Fruit fly (Drosophila melanogaster) Kc167 (cell line): ENCODE results near the gene Prosbeta3.

ENCODE experiments used
- Myc ChIP-seq: fragments of >200 bp; optimal IDR thresholded peaks from 2 replicates; lab custom pipeline; 2017; ENCODE audit warnings: missing external identifiers
- Sin3A ChIP-seq: fragments of >200 bp; optimal IDR thresholded peaks from 2 replicates; lab custom pipeline; 2018; ENCODE audit warnings: missing external identifiers
- h ChIP-seq: fragments of >200 bp; optimal IDR thresholded peaks from 3 replicates; lab custom pipeline; 2018; ENCODE audit warnings: missing external identifiers
- insv ChIP-seq: fragments of >200 bp; optimal IDR thresholded peaks from 3 replicates; lab custom pipeline; 2018; ENCODE audit warnings: missing external identifiers
- psq ChIP-seq: fragments of >200 bp; optimal IDR thresholded peaks from 2 replicates; lab custom pipeline; 2017; ENCODE audit warnings: missing external identifiers
- ttk ChIP-seq: sonication (Bioruptor generic); optimal IDR thresholded peaks from 2 replicates; lab custom pipeline; 2017; ENCODE audit warnings: missing external identifiers

Gene Prosbeta3

dm6 chr3R:9047561-9048465 lies 41.8 kb upstream of the Prosbeta3 start, which contains the start of gene Rel:
Rel (minus strand) TSS chr3R:9047977.
- no peak for TF ChIP-seq psq (lab: Kevin White, UChicago)
- TF ChIP-seq Sin3A (lab: Kevin White, UChicago): no peak
- no peak for TF ChIP-seq h (lab: Kevin White, UChicago)
- no peak for TF ChIP-seq ttk (lab: Kevin White, UChicago)
- no peak for TF ChIP-seq Myc (lab: Kevin White, UChicago)
- no peak for TF ChIP-seq insv (lab: Kevin White, UChicago)

- no peak for TF ChIP-seq insv (lab: Kevin White, UChicago)
- TF ChIP-seq ttk (lab: Kevin White, UChicago): no peak
- no peak for TF ChIP-seq psq (lab: Kevin White, UChicago)
- TF ChIP-seq Sin3A (lab: Kevin White, UChicago): no peak
- TF ChIP-seq Myc (lab: Kevin White, UChicago): no peak
- TF ChIP-seq h (lab: Kevin White, UChicago): no peak
These were observed 40.9 kb upstream of the Prosbeta3 start for dm6 chr3R:9046954-9047353.

dm6 chr3R:9045733-9046132 lies 39.7 kb upstream of the Prosbeta3 start:
- TF ChIP-seq insv (lab: Kevin White, UChicago) (no peak), Myc (lab: Kevin White, UChicago) (no peak), ttk (lab: Kevin White, UChicago) (no peak), h (lab: Kevin White, UChicago) (no peak), Sin3A (lab: Kevin White, UChicago) (no peak), psq (lab: Kevin White, UChicago) (no peak)

- TF ChIP-seq psq (lab: Kevin White, UChicago): no peak
- TF ChIP-seq ttk (lab: Kevin White, UChicago): no peak
- no peak for TF ChIP-seq Sin3A (lab: Kevin White, UChicago)
- no peak for TF ChIP-seq insv (lab: Kevin White, UChicago)
- no peak for TF ChIP-seq h (lab: Kevin White, UChicago)
- TF ChIP-seq Myc (lab: Kevin White, UChicago): no peak
These were observed 37.6 kb upstream of the Prosbeta3 start for dm6 chr3R:9043610-9044009.

dm6 chr3R:9039448-9039847 lies 33.4 kb upstream of the Prosbeta3 start, which contains the start of gene neur:
neur (minus strand) TSS chr3R:9039471.
- no peak for TF ChIP-seq psq (lab: Kevin White, UChicago)
- TF ChIP-seq insv (lab: Kevin White, UChicago): no peak
- TF ChIP-seq h (lab: Kevin White, UChicago): no peak
- no peak for TF ChIP-seq ttk (lab: Kevin White, UChicago)
- no peak for TF ChIP-seq Myc (lab: Kevin White, UChicago)
- no peak for TF ChIP-seq Sin3A (lab: Kevin White, UChicago)

- TF ChIP-seq insv (lab: Kevin White, UChicago) (no peak), ttk (lab: Kevin White, UChicago) (no peak), h (lab: Kevin White, UChicago) (no peak), psq (lab: Kevin White, UChicago) (no peak), Myc (lab: Kevin White, UChicago) (no peak), Sin3A (lab: Kevin White, UChicago) (no peak)
These were observed 32.6 kb upstream of the Prosbeta3 start, which contains the start of gene hyx for dm6 chr3R:9038652-9039051. hyx (plus strand) TSS chr3R:9038760.

- TF ChIP-seq insv (lab: Kevin White, UChicago): no peak
- TF ChIP-seq Myc (lab: Kevin White, UChicago): no peak
- no peak for TF ChIP-seq ttk (lab: Kevin White, UChicago)
- TF ChIP-seq h (lab: Kevin White, UChicago): no peak
- TF ChIP-seq Sin3A (lab: Kevin White, UChicago): no peak
- no peak for TF ChIP-seq psq (lab: Kevin White, UChicago)
These were observed 31.9 kb upstream of the Prosbeta3 start for dm6 chr3R:9037946-9038345.

- TF ChIP-seq ttk (lab: Kevin White, UChicago) (no peak), h (lab: Kevin White, UChicago) (no peak), Sin3A (lab: Kevin White, UChicago) (no peak), Myc (lab: Kevin White, UChicago) (no peak), psq (lab: Kevin White, UChicago) (no peak), insv (lab: Kevin White, UChicago) (no peak)
These were observed 29.2 kb upstream of the Prosbeta3 start for dm6 chr3R:9035252-9035651.

- no peak for TF ChIP-seq Sin3A (lab: Kevin White, UChicago)
- no peak for TF ChIP-seq insv (lab: Kevin White, UChicago)
- no peak for TF ChIP-seq ttk (lab: Kevin White, UChicago)
- no peak for TF ChIP-seq Myc (lab: Kevin White, UChicago)
- no peak for TF ChIP-seq psq (lab: Kevin White, UChicago)
- TF ChIP-seq h (lab: Kevin White, UChicago): no peak
These were observed 27.8 kb upstream of the Prosbeta3 start for dm6 chr3R:9033619-9034401.

dm6 chr3R:9031797-9032418 lies 25.9 kb upstream of the Prosbeta3 start:
- no peak for TF ChIP-seq Myc (lab: Kevin White, UChicago)
- no peak for TF ChIP-seq insv (lab: Kevin White, UChicago)
- TF ChIP-seq ttk (lab: Kevin White, UChicago): no peak
- no peak for TF ChIP-seq h (lab: Kevin White, UChicago)
- TF ChIP-seq Sin3A (lab: Kevin White, UChicago): no peak
- no peak for TF ChIP-seq psq (lab: Kevin White, UChicago)
